Fruit fly (Drosophila melanogaster) whole organism, embryonic: ENCODE measurements around the gene arg.
A peak's percentile ranks its signal among the peaks of the same experiment; 100 is the strongest.

ENCODE experiments used
- Abd-B ChIP-seq: fragments of 200-800 bp; sonication (Bioruptor generic); optimal IDR thresholded peaks from 2 replicates; lab custom pipeline; 2018; ENCODE audit warnings: missing biosample characterization, mild to moderate bottlenecking, missing genetic modification characterization, moderate library complexity
- B-H2 ChIP-seq: fragments of 200-800 bp; sonication (Bioruptor generic); optimal IDR thresholded peaks from 2 replicates; lab custom pipeline; 2018; ENCODE audit warnings: missing biosample characterization, mild to moderate bottlenecking, missing genetic modification characterization
- Bteb2 ChIP-seq: fragments of 200-800 bp; sonication (Bioruptor generic); optimal IDR thresholded peaks from 2 replicates; lab custom pipeline; 2016; ENCODE audit warnings: missing biosample characterization, missing genetic modification characterization
- C15 ChIP-seq: fragments of 200-800 bp; sonication (Bioruptor generic); IDR thresholded peaks from 3 replicates; pipeline ENCODE4 v1.3.6; 2022; ENCODE audit warnings: missing biosample characterization, missing genetic modification characterization
- CG11560 ChIP-seq: fragments of 200-800 bp; sonication (Bioruptor generic); IDR thresholded peaks from 3 replicates; pipeline ENCODE4 v1.3.6; 2022; ENCODE audit warnings: missing biosample characterization, missing genetic modification characterization
- CG11696 ChIP-seq: fragments of 200-800 bp; sonication (Bioruptor generic); IDR thresholded peaks from 2 replicates; pipeline ENCODE4 v1.3.6; 2022; ENCODE audit warnings: missing biosample characterization, missing genetic modification characterization
- CG14014 ChIP-seq: fragments of 200-800 bp; sonication (Bioruptor generic); IDR thresholded peaks from 2 replicates; pipeline ENCODE4 v1.3.6; 2022; ENCODE audit warnings: missing biosample characterization, missing genetic modification characterization
- CG14667 ChIP-seq: fragments of 200-800 bp; sonication (Bioruptor generic); IDR thresholded peaks from 2 replicates; pipeline ENCODE4 v1.3.6; 2022; ENCODE audit warnings: missing biosample characterization, missing genetic modification characterization
- CG16815 ChIP-seq: fragments of 200-800 bp; sonication (Bioruptor generic); optimal IDR thresholded peaks from 3 replicates; lab custom pipeline; 2017; ENCODE audit warnings: missing biosample characterization, mild to moderate bottlenecking, missing genetic modification characterization
- CG17328 ChIP-seq: fragments of 200-800 bp; sonication (Bioruptor generic); IDR thresholded peaks from 2 replicates; pipeline ENCODE4 v1.3.6; 2022; ENCODE audit warnings: missing biosample characterization, missing genetic modification characterization
- CG17568 ChIP-seq: fragments of 200-800 bp; sonication (Bioruptor generic); optimal IDR thresholded peaks from 2 replicates; lab custom pipeline; 2018; ENCODE audit warnings: missing biosample characterization, mild to moderate bottlenecking, missing genetic modification characterization, moderate library complexity
- CG17612 ChIP-seq: fragments of 200-800 bp; sonication (Bioruptor generic); IDR thresholded peaks from 2 replicates; pipeline ENCODE4 v1.3.6; 2022; ENCODE audit warnings: missing biosample characterization, missing genetic modification characterization
- CG30403 ChIP-seq: fragments of 200-800 bp; sonication (Bioruptor generic); optimal IDR thresholded peaks from 3 replicates; lab custom pipeline; 2016; ENCODE audit warnings: missing biosample characterization, missing genetic modification characterization
- CG4404 ChIP-seq: fragments of 200-800 bp; sonication (Bioruptor generic); IDR thresholded peaks from 2 replicates; pipeline ENCODE4 v1.3.6; 2022; ENCODE audit warnings: missing biosample characterization, missing genetic modification characterization
- CG4424 ChIP-seq: fragments of 200-800 bp; sonication (Bioruptor generic); optimal IDR thresholded peaks from 3 replicates; lab custom pipeline; 2016; ENCODE audit warnings: missing biosample characterization, missing genetic modification characterization
- CG7839 ChIP-seq: fragments of 200-800 bp; sonication (Bioruptor generic); optimal IDR thresholded peaks from 3 replicates; lab custom pipeline; 2018; ENCODE audit warnings: missing biosample characterization, mild to moderate bottlenecking, missing genetic modification characterization, moderate library complexity
- D19A ChIP-seq: fragments of 200-800 bp; optimal IDR thresholded peaks from 3 replicates; lab custom pipeline; 2019; ENCODE audit warnings: missing biosample characterization, mild to moderate bottlenecking, missing genetic modification characterization, moderate library complexity
- Dek ChIP-seq: fragments of 200-800 bp; sonication (Bioruptor generic); optimal IDR thresholded peaks from 3 replicates; lab custom pipeline; 2019; ENCODE audit warnings: missing biosample characterization, mild to moderate bottlenecking, missing genetic modification characterization, moderate library complexity
- Dll ChIP-seq: fragments of 200-800 bp; sonication (Bioruptor generic); IDR thresholded peaks from 4 replicates; pipeline ENCODE4 v1.3.6; 2022; ENCODE audit warnings: missing biosample characterization, missing genetic modification characterization; ENCODE audit not compliant: partially characterized antibody
- E2f1 ChIP-seq: fragments of 200-800 bp; sonication (Bioruptor generic); IDR thresholded peaks from 2 replicates; pipeline ENCODE4 v1.3.6; 2022; ENCODE audit warnings: missing biosample characterization, missing genetic modification characterization
- E2f2 ChIP-seq: fragments of 200-800 bp; sonication (Bioruptor generic); IDR thresholded peaks from 2 replicates; pipeline ENCODE4 v1.3.6; 2022; ENCODE audit warnings: missing biosample characterization, missing genetic modification characterization
- Fer1 ChIP-seq: fragments of 200-800 bp; sonication (Bioruptor generic); optimal IDR thresholded peaks from 2 replicates; lab custom pipeline; 2017; ENCODE audit warnings: missing biosample characterization, mild to moderate bottlenecking, missing genetic modification characterization
- H2.0 ChIP-seq: fragments of 200-800 bp; sonication (Bioruptor generic); IDR thresholded peaks from 2 replicates; pipeline ENCODE4 v1.3.6; 2022; ENCODE audit warnings: missing biosample characterization, missing genetic modification characterization
- Hmx ChIP-seq: fragments of 200-800 bp; sonication (Bioruptor generic); optimal IDR thresholded peaks from 2 replicates; lab custom pipeline; 2016; ENCODE audit warnings: missing biosample characterization, missing genetic modification characterization
- Lhr ChIP-seq: fragments of 200-800 bp; sonication (Bioruptor generic); optimal IDR thresholded peaks from 3 replicates; lab custom pipeline; 2017; ENCODE audit warnings: mild to moderate bottlenecking, missing biosample characterization, missing genetic modification reagents, missing genetic modification characterization
- MBD-R2 ChIP-seq: fragments of 200-800 bp; sonication (Bioruptor generic); IDR thresholded peaks from 2 replicates; pipeline ENCODE4 v1.3.6; 2022; ENCODE audit warnings: missing biosample characterization, missing genetic modification characterization
- MTF-1 ChIP-seq: fragments of 200-800 bp; sonication (Bioruptor generic); optimal IDR thresholded peaks from 2 replicates; lab custom pipeline; 2018; ENCODE audit warnings: missing biosample characterization, mild to moderate bottlenecking, missing genetic modification characterization, borderline replicate concordance
- Oaz ChIP-seq: fragments of 200-800 bp; sonication (Bioruptor generic); IDR thresholded peaks from 2 replicates; pipeline ENCODE4 v1.3.6; 2022; ENCODE audit warnings: missing biosample characterization, missing genetic modification characterization
- TFAM ChIP-seq: fragments of 200-800 bp; sonication (Bioruptor generic); optimal IDR thresholded peaks from 2 replicates; lab custom pipeline; 2017; ENCODE audit warnings: missing biosample characterization, missing genetic modification characterization, inconsistent platforms
- aop ChIP-seq: fragments of 200-800 bp; sonication (Bioruptor generic); IDR thresholded peaks from 2 replicates; pipeline ENCODE4 v1.3.6; 2022; ENCODE audit warnings: missing biosample characterization, missing genetic modification characterization
- bigmax ChIP-seq: fragments of 200-800 bp; sonication (Bioruptor generic); optimal IDR thresholded peaks from 2 replicates; lab custom pipeline; 2018; ENCODE audit warnings: missing biosample characterization, mild to moderate bottlenecking, missing genetic modification characterization
- btn ChIP-seq: fragments of 200-800 bp; sonication (Bioruptor generic); optimal IDR thresholded peaks from 2 replicates; lab custom pipeline; 2016; ENCODE audit warnings: missing biosample characterization, missing genetic modification characterization
- cato ChIP-seq: fragments of 200-800 bp; sonication (Bioruptor generic); optimal IDR thresholded peaks from 2 replicates; lab custom pipeline; 2016; ENCODE audit warnings: missing biosample characterization, missing genetic modification characterization, borderline replicate concordance
- crc ChIP-seq: fragments of 200-800 bp; sonication (Bioruptor generic); optimal IDR thresholded peaks from 2 replicates; lab custom pipeline; 2016; ENCODE audit warnings: missing biosample characterization, missing genetic modification characterization
- danr ChIP-seq: fragments of 200-800 bp; sonication (Bioruptor generic); IDR thresholded peaks from 2 replicates; pipeline ENCODE4 v1.3.6; 2022; ENCODE audit warnings: missing biosample characterization, missing genetic modification characterization
- fu2 ChIP-seq: fragments of 200-800 bp; sonication (Bioruptor generic); optimal IDR thresholded peaks from 2 replicates; lab custom pipeline; 2016; ENCODE audit warnings: missing biosample characterization, missing genetic modification characterization
- gsb-n ChIP-seq: fragments of 200-800 bp; sonication (Bioruptor generic); optimal IDR thresholded peaks from 3 replicates; lab custom pipeline; 2018; ENCODE audit warnings: missing biosample characterization, mild to moderate bottlenecking, missing genetic modification characterization
- ham ChIP-seq: fragments of 200-800 bp; sonication (Bioruptor generic); IDR thresholded peaks from 2 replicates; pipeline ENCODE4 v1.3.6; 2022; ENCODE audit warnings: missing biosample characterization, missing genetic modification characterization
- hth ChIP-seq: fragments of >200 bp; optimal IDR thresholded peaks from 2 replicates; lab custom pipeline; 2017; ENCODE audit warnings: inconsistent platforms
- lilli ChIP-seq: fragments of 200-800 bp; sonication (Bioruptor generic); optimal IDR thresholded peaks from 3 replicates; lab custom pipeline; 2016; ENCODE audit warnings: missing biosample characterization, missing genetic modification characterization
- pfk ChIP-seq: fragments of 200-800 bp; sonication (Bioruptor generic); optimal IDR thresholded peaks from 2 replicates; lab custom pipeline; 2018; ENCODE audit warnings: missing biosample characterization, mild to moderate bottlenecking, missing genetic modification characterization, moderate library complexity
- run ChIP-seq: fragments of 200-800 bp; sonication (Bioruptor generic); optimal IDR thresholded peaks from 3 replicates; lab custom pipeline; 2018; ENCODE audit warnings: missing biosample characterization, mild to moderate bottlenecking, missing genetic modification characterization
- sc ChIP-seq, 3 experiments: fragments of >200 bp in 2 of 3; fragments of 200-800 bp in 1 of 3; sonication (Bioruptor generic) in 1 of 3; optimal IDR thresholded peaks; 2 replicates in 2 of 3; 3 replicates in 1 of 3; lab custom pipeline; 2017; ENCODE audit warnings: mild to moderate bottlenecking in 1 of 3, missing biosample characterization in 1 of 3, missing genetic modification characterization in 1 of 3, missing genetic modification reagents in 1 of 3
- slou ChIP-seq: fragments of 200-800 bp; sonication (Bioruptor generic); optimal IDR thresholded peaks from 3 replicates; lab custom pipeline; 2016; ENCODE audit warnings: missing biosample characterization, missing genetic modification characterization
- sr ChIP-seq: fragments of 200-800 bp; sonication (Bioruptor generic); IDR thresholded peaks from 3 replicates; pipeline ENCODE4 v1.3.6; 2022; ENCODE audit warnings: missing biosample characterization, missing genetic modification characterization
- ssp ChIP-seq: fragments of 200-800 bp; sonication (Bioruptor generic); IDR thresholded peaks from 2 replicates; pipeline ENCODE4 v1.3.6; 2022; ENCODE audit warnings: missing biosample characterization, missing genetic modification characterization
- tup ChIP-seq: fragments of 200-800 bp; sonication (Bioruptor generic); optimal IDR thresholded peaks from 2 replicates; lab custom pipeline; 2016; ENCODE audit warnings: missing biosample characterization, mild to moderate bottlenecking, missing genetic modification characterization, moderate library complexity
- unpg ChIP-seq: fragments of 200-800 bp; sonication (Bioruptor generic); optimal IDR thresholded peaks from 3 replicates; lab custom pipeline; 2018; ENCODE audit warnings: missing biosample characterization, mild to moderate bottlenecking, missing genetic modification characterization, moderate library complexity
- vvl ChIP-seq: fragments of 200-800 bp; sonication (Bioruptor generic); IDR thresholded peaks from 2 replicates; pipeline ENCODE4 v1.3.6; 2022; ENCODE audit warnings: missing biosample characterization, missing genetic modification characterization
- wdn ChIP-seq: fragments of 200-800 bp; sonication (Bioruptor generic); IDR thresholded peaks from 2 replicates; pipeline ENCODE4 v1.3.6; 2022; ENCODE audit warnings: missing biosample characterization, missing genetic modification characterization

The arg gene

DNA sequence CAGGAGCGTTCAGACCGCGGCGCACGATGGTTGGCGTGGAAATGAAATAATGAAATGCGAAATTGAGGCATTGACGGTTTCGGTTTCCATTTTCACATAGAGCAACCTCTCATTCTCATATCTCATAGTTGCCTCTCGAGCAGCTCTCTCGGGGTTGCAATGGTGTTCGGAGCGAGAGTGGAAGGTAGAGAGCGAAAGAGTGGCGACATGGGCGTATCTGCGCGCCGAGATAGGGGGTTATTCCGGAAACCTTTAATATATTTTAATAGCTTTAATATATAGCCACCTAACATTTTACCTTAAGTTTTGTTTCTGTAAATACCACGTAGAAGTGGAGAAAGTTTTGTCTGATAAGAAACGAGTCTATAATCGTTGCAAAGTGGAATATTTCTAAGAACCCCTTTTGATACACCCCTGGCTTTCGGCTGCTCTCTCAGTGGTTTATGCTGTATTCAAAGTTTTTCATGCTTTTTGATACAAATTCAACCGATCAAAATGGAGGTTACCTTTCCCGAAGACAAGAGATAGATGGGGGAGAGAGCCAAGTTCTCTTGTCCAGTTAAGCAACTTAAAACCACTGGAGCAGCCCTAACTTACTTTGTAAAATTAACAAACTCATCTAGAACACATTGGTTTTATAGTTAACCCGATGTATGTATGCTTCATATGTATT, 14.1 kb downstream of the arg start, which contains the start of gene elav (continued):
- peak; percentile 78 for TF ChIP-seq pfk
- peak; percentile 99 for TF ChIP-seq vvl (GFP tag; lab: Robert Waterston, UW)
- peak; percentile 92 for TF ChIP-seq CG11696
- peak; percentile 91 for TF ChIP-seq CG11560 (tag; lab: Robert Waterston, UW)
- TF ChIP-seq C15 (GFP tag; lab: Robert Waterston, UW), result peak; percentile 95
- peak; percentile 99 for TF ChIP-seq B-H2 (GFP tag; lab: Kevin White, UChicago)
- TF ChIP-seq fu2 (GFP tag; lab: Kevin White, UChicago), result peak; percentile 95
- no peak for TF ChIP-seq hth
- TF ChIP-seq tup (GFP tag; lab: Kevin White, UChicago), result peak; percentile 92
- peak; percentile 98 for TF ChIP-seq CG17328 (GFP tag; lab: Robert Waterston, UW)
- TF ChIP-seq lilli (GFP tag; lab: Kevin White, UChicago), result peak; percentile 99
- peak; percentile 98 for TF ChIP-seq MBD-R2 (GFP tag; lab: Robert Waterston, UW)
- peak; percentile 97 for TF ChIP-seq slou (GFP tag; lab: Kevin White, UChicago)
- peak; percentile 87; the same call in 2 of the 3 replicates for TF ChIP-seq sr
- peak; percentile 99 for TF ChIP-seq CG7839
- peak; percentile 97 for TF ChIP-seq H2.0 (GFP tag; lab: Robert Waterston, UW)
- peak; percentile 98 for TF ChIP-seq unpg (GFP tag; lab: Kevin White, UChicago)
- TF ChIP-seq CG4424 (GFP tag; lab: Kevin White, UChicago), result peak; percentile 99
- TF ChIP-seq CG14014 (GFP tag; lab: Robert Waterston, UW), result peak; percentile 99
- TF ChIP-seq CG4404 (GFP tag; lab: Robert Waterston, UW), result peak; percentile 99
- peak; percentile 97 for TF ChIP-seq cato (GFP tag; lab: Kevin White, UChicago)
- peak; percentile 95 for TF ChIP-seq crc (GFP tag; lab: Kevin White, UChicago)
- peak; percentile 98 for TF ChIP-seq Dek (tag; lab: Kevin White, UChicago)
- peak; percentile 95 for TF ChIP-seq ham (GFP tag; lab: Robert Waterston, UW)
- peak; percentile 97 for TF ChIP-seq Oaz
- peak; percentile 97 for TF ChIP-seq danr (GFP tag; lab: Robert Waterston, UW)
- TF ChIP-seq Hmx (GFP tag; lab: Kevin White, UChicago), result peak; percentile 93
- peak; percentile 98 for TF ChIP-seq run (tag; lab: Kevin White, UChicago)
- peak; percentile 77 for TF ChIP-seq bigmax (GFP tag; lab: Kevin White, UChicago)
- TF ChIP-seq Fer1 (GFP tag; lab: Kevin White, UChicago), result peak; percentile 100
- TF ChIP-seq CG17612 (GFP tag; lab: Robert Waterston, UW), result peak; percentile 95
- TF ChIP-seq Bteb2 (GFP tag; lab: Kevin White, UChicago), result peak; percentile 95
- peak; percentile 96 for TF ChIP-seq wdn (GFP tag; lab: Robert Waterston, UW)
- peak; percentile 93 for TF ChIP-seq ssp (GFP tag; lab: Robert Waterston, UW)
- peak; percentile 94 for TF ChIP-seq Lhr (GFP tag; lab: Kevin White, UChicago)
- peak; percentile 98 for TF ChIP-seq CG17568
- TF ChIP-seq Abd-B (GFP tag; lab: Kevin White, UChicago), result peak; percentile 96
- peak; percentile 98 for TF ChIP-seq gsb-n (tag; lab: Kevin White, UChicago)
- peak; percentile 92 for TF ChIP-seq aop (GFP tag; lab: Robert Waterston, UW)
- peak; percentile 97 for TF ChIP-seq CG14667
- peak; percentile 97 for TF ChIP-seq D19A
- peak; percentile 98 for TF ChIP-seq CG16815 (GFP tag; lab: Kevin White, UChicago)
- TF ChIP-seq E2f1 (GFP tag; lab: Robert Waterston, UW), result peak; percentile 98
- peak; percentile 99 for TF ChIP-seq CG30403 (GFP tag; lab: Kevin White, UChicago)
- TF ChIP-seq sc (optimal IDR thresholded peaks at IDR 0.05; lab: Kevin White, UChicago), result no peak
- TF ChIP-seq sc (GFP tag; optimal IDR thresholded peaks at IDR 0.05; lab: Kevin White, UChicago), result peak; percentile 97
- peak; percentile 94 for TF ChIP-seq MTF-1 (GFP tag; lab: Kevin White, UChicago)
- TF ChIP-seq btn, result peak; percentile 68
- peak; percentile 87 for TF ChIP-seq E2f2 (GFP tag; lab: Robert Waterston, UW)
- TF ChIP-seq TFAM, result peak; percentile 91
- 0 out of 4 replicates have a peak, but pooled peaks have one; percentile 23 for TF ChIP-seq Dll (GFP tag; lab: Robert Waterston, UW)
